Worm (Caenorhabditis elegans) whole organism, L4 larva: ENCODE measurements around the gene F26A10.2.
A peak's percentile ranks its signal among the peaks of the same experiment; 100 is the strongest.

Source experiments
- F37D6.2 ChIP-seq: sonication (generic microtip); optimal IDR thresholded peaks from 2 replicates; lab custom pipeline; 2016; ENCODE audit warnings: mild to moderate bottlenecking, missing genetic modification characterization, missing compliant biosample characterization
- F49E8.2 ChIP-seq: sonication (generic microtip); optimal IDR thresholded peaks from 2 replicates; lab custom pipeline; 2016; ENCODE audit warnings: missing compliant biosample characterization, mild to moderate bottlenecking, missing genetic modification characterization, borderline replicate concordance
- R02D3.7 ChIP-seq: fragments of 150-350 bp; sonication (generic microtip); optimal IDR thresholded peaks from 3 replicates; lab custom pipeline; 2014; ENCODE audit warnings: missing biosample characterization, missing genetic modification characterization
- Y48G9A.11 ChIP-seq: fragments of 200-800 bp; sonication (Bioruptor generic); IDR thresholded peaks from 2 replicates; pipeline ENCODE4 v1.3.6; 2022; ENCODE audit warnings: missing genetic modification reagents, missing genetic modification characterization, missing compliant biosample characterization
- Y5F2A.4 ChIP-seq: fragments of 200-800 bp; sonication (Bioruptor generic); optimal IDR thresholded peaks from 2 replicates; lab custom pipeline; 2018; ENCODE audit warnings: mild to moderate bottlenecking, missing genetic modification characterization, missing compliant biosample characterization
- ZK546.5 ChIP-seq, 2 experiments: sonication (generic microtip); optimal IDR thresholded peaks; 2 replicates each; lab custom pipeline; 2017; ENCODE audit warnings: missing biosample characterization in 2 of 2, missing genetic modification characterization in 2 of 2
- aha-1 ChIP-seq: fragments of 150-350 bp; peaks from one replicate; lab custom pipeline; 2014; ENCODE audit warnings: missing biosample characterization, missing genetic modification characterization
- arid-1 ChIP-seq: fragments of 200-800 bp; sonication (Bioruptor generic); conservative IDR thresholded peaks from 2 replicates; pipeline ENCODE4 v1.3.6; 2022; ENCODE audit warnings: missing genetic modification reagents, missing genetic modification characterization, missing compliant biosample characterization
- attf-4 ChIP-seq: sonication (generic microtip); optimal IDR thresholded peaks from 3 replicates; lab custom pipeline; 2017; ENCODE audit warnings: missing biosample characterization, missing genetic modification characterization
- ceh-28 ChIP-seq: fragments of 150-350 bp; optimal IDR thresholded peaks from 2 replicates; lab custom pipeline; 2014; ENCODE audit warnings: missing biosample characterization, missing genetic modification reagents, missing genetic modification characterization
- ceh-32 ChIP-seq: sonication (generic microtip); optimal IDR thresholded peaks from 2 replicates; lab custom pipeline; 2016; ENCODE audit warnings: mild to moderate bottlenecking, missing genetic modification characterization, missing compliant biosample characterization; ENCODE audit not compliant: poor library complexity
- ceh-82 ChIP-seq: sonication (generic microtip); optimal IDR thresholded peaks from 2 replicates; lab custom pipeline; 2017; ENCODE audit warnings: missing biosample characterization, missing genetic modification characterization
- cey-2 ChIP-seq: sonication (generic microtip); optimal IDR thresholded peaks from 3 replicates; lab custom pipeline; 2017; ENCODE audit warnings: missing genetic modification characterization, mild to moderate bottlenecking, missing compliant biosample characterization, antibody characterized with exemption, borderline replicate concordance; ENCODE audit not compliant: insufficient read depth
- daf-16 ChIP-seq, 3 experiments: sonication (generic microtip); optimal IDR thresholded peaks; 2 replicates each; lab custom pipeline; 2016 to 2017; ENCODE audit warnings: missing genetic modification characterization in 3 of 3, missing genetic modification reagents in 3 of 3, mild to moderate bottlenecking in 2 of 3, missing compliant biosample characterization in 2 of 3, missing biosample characterization in 1 of 3, moderate library complexity in 1 of 3
- daf-19 ChIP-seq: fragments of 200-800 bp; sonication (Bioruptor generic); conservative IDR thresholded peaks from 2 replicates; pipeline ENCODE4 v1.3.6; 2022; ENCODE audit warnings: missing genetic modification characterization, missing compliant biosample characterization
- dve-1 ChIP-seq: sonication (generic microtip); optimal IDR thresholded peaks from 2 replicates; lab custom pipeline; 2017; ENCODE audit warnings: antibody characterized with exemption, mild to moderate bottlenecking, missing genetic modification characterization, missing compliant biosample characterization; ENCODE audit not compliant: insufficient read depth
- egl-27 ChIP-seq: sonication (generic microtip); optimal IDR thresholded peaks from 3 replicates; lab custom pipeline; 2017; ENCODE audit warnings: missing biosample characterization, missing genetic modification reagents, missing genetic modification characterization
- egl-43 ChIP-seq: fragments of 200-800 bp; sonication (Bioruptor generic); IDR thresholded peaks from 2 replicates; pipeline ENCODE4 v1.3.6; 2022; ENCODE audit warnings: missing genetic modification reagents, missing genetic modification characterization, missing compliant biosample characterization
- hif-1 ChIP-seq, 2 experiments: sonication (generic microtip); optimal IDR thresholded peaks; 2 replicates each; lab custom pipeline; 2016 to 2017; ENCODE audit warnings: missing compliant biosample characterization in 2 of 2, missing genetic modification characterization in 2 of 2, missing genetic modification reagents in 2 of 2, missing genotype in 2 of 2, mild to moderate bottlenecking in 1 of 2
- hlh-11 ChIP-seq: fragments of 200-800 bp; sonication (Bioruptor generic); optimal IDR thresholded peaks from 2 replicates; lab custom pipeline; 2018; ENCODE audit warnings: mild to moderate bottlenecking, missing genetic modification characterization, missing compliant biosample characterization
- hlh-30 ChIP-seq: sonication (generic microtip); optimal IDR thresholded peaks from 2 replicates; lab custom pipeline; 2017; ENCODE audit warnings: antibody characterized with exemption, mild to moderate bottlenecking, missing genetic modification characterization, missing compliant biosample characterization; ENCODE audit not compliant: insufficient read depth
- lin-1 ChIP-seq: fragments of 200-800 bp; sonication (Bioruptor generic); IDR thresholded peaks from 2 replicates; pipeline ENCODE4 v1.3.6; 2022; ENCODE audit warnings: missing genetic modification reagents, missing genetic modification characterization, missing compliant biosample characterization
- lin-38 ChIP-seq: fragments of 200-800 bp; sonication (Bioruptor generic); IDR thresholded peaks from 2 replicates; pipeline ENCODE4 v1.3.6; 2022; ENCODE audit warnings: missing genetic modification reagents, missing genetic modification characterization, missing compliant biosample characterization
- lir-3 ChIP-seq: sonication (generic microtip); optimal IDR thresholded peaks from 2 replicates; lab custom pipeline; 2016; ENCODE audit warnings: mild to moderate bottlenecking, missing genetic modification characterization, missing compliant biosample characterization
- lsy-2 ChIP-seq, 2 experiments: fragments of 150-350 bp in 1 of 2; sonication (generic microtip) in 1 of 2; optimal IDR thresholded peaks; 2 replicates each; lab custom pipeline; 2014 to 2017; ENCODE audit warnings: missing biosample characterization in 2 of 2, missing genetic modification characterization in 2 of 2
- madf-9 ChIP-seq: fragments of 200-800 bp; sonication (Bioruptor generic); conservative IDR thresholded peaks from 2 replicates; pipeline ENCODE4 v1.3.6; 2022; ENCODE audit warnings: missing genetic modification reagents, missing genetic modification characterization, missing compliant biosample characterization
- mdl-1 ChIP-seq, 2 experiments: fragments of 150-350 bp in 1 of 2; sonication (generic microtip) in 1 of 2; optimal IDR thresholded peaks; 2 replicates each; lab custom pipeline; 2014 to 2017; ENCODE audit warnings: missing biosample characterization in 2 of 2, missing genetic modification characterization in 2 of 2
- mxl-2 ChIP-seq: fragments of 200-800 bp; sonication (Bioruptor generic); conservative IDR thresholded peaks from 2 replicates; pipeline ENCODE4 v1.3.6; 2022; ENCODE audit warnings: missing genetic modification reagents, missing genetic modification characterization, missing compliant biosample characterization
- nhr-11 ChIP-seq: fragments of 150-350 bp; optimal IDR thresholded peaks from 2 replicates; lab custom pipeline; 2014; ENCODE audit warnings: missing biosample characterization, missing genetic modification characterization
- nhr-111 ChIP-seq: fragments of 200-800 bp; sonication (Bioruptor generic); optimal IDR thresholded peaks from 2 replicates; lab custom pipeline; 2018; ENCODE audit warnings: mild to moderate bottlenecking, missing genetic modification characterization, missing compliant biosample characterization
- nhr-28 ChIP-seq: fragments of 150-350 bp; optimal IDR thresholded peaks from 2 replicates; lab custom pipeline; 2014; ENCODE audit warnings: missing biosample characterization, missing genetic modification characterization
- nhr-77 ChIP-seq: fragments of 150-350 bp; optimal IDR thresholded peaks from 2 replicates; lab custom pipeline; 2014; ENCODE audit warnings: missing biosample characterization, missing genetic modification characterization
- pha-4 ChIP-seq, 2 experiments: fragments of 150-350 bp in 1 of 2; fragments of 200-800 bp in 1 of 2; sonication (Bioruptor generic) in 1 of 2; IDR thresholded peaks in 1 of 2; optimal IDR thresholded peaks in 1 of 2; 2 replicates each; pipeline versions ENCODE4 v1.3.6 to Lab custom; 2014 to 2022; ENCODE audit warnings: missing genetic modification characterization in 2 of 2, missing genetic modification reagents in 2 of 2, missing biosample characterization in 1 of 2, missing compliant biosample characterization in 1 of 2
- pqm-1 ChIP-seq: sonication (generic microtip); optimal IDR thresholded peaks from 2 replicates; lab custom pipeline; 2017; ENCODE audit warnings: missing biosample characterization, missing genetic modification characterization
- rbr-2 ChIP-seq: sonication (generic microtip); optimal IDR thresholded peaks from 2 replicates; lab custom pipeline; 2016; ENCODE audit warnings: missing genotype, missing genetic modification characterization, missing compliant biosample characterization
- sdz-12 ChIP-seq: fragments of 200-800 bp; sonication (Bioruptor generic); optimal IDR thresholded peaks from 2 replicates; lab custom pipeline; 2018; ENCODE audit warnings: mild to moderate bottlenecking, missing genetic modification characterization, missing compliant biosample characterization
- set-16 ChIP-seq: fragments of 200-800 bp; sonication (Bioruptor generic); IDR thresholded peaks from 2 replicates; pipeline ENCODE4 v1.3.6; 2022; ENCODE audit warnings: missing genetic modification reagents, missing genetic modification characterization, missing compliant biosample characterization
- unc-39 ChIP-seq: sonication (generic microtip); optimal IDR thresholded peaks from 2 replicates; lab custom pipeline; 2017; ENCODE audit warnings: missing biosample characterization, missing genetic modification characterization
- unc-62 ChIP-seq, 3 experiments: fragments of 150-350 bp in 1 of 3; sonication (generic microtip); optimal IDR thresholded peaks in 2 of 3; peaks in 1 of 3; 1 replicate in 1 of 3; 2 replicates in 2 of 3; lab custom pipeline; 2014 to 2017; ENCODE audit warnings: missing biosample characterization in 3 of 3, missing genetic modification characterization in 3 of 3, missing genetic modification reagents in 3 of 3, missing genotype in 1 of 3
- zfp-2 ChIP-seq: sonication (generic microtip); optimal IDR thresholded peaks from 2 replicates; lab custom pipeline; 2016; ENCODE audit warnings: mild to moderate bottlenecking, missing genetic modification characterization, missing compliant biosample characterization
- zfp-3 ChIP-seq: fragments of 200-800 bp; sonication (Bioruptor generic); conservative IDR thresholded peaks from 2 replicates; pipeline ENCODE4 v1.3.6; 2022; ENCODE audit warnings: missing genetic modification reagents, missing genetic modification characterization, missing compliant biosample characterization

The F26A10.2 gene

ce11 chrX:7656875-7657274, 11.7 kb upstream of the F26A10.2 start, which contains the start of gene F27D9.12:
F27D9.12 (minus strand) TSS chrX:7656975.
- peak in 1 of 2 experiments; percentile 14 for TF ChIP-seq lsy-2 (tag; optimal IDR thresholded peaks at IDR 0.05; lab: Kevin White, UChicago)
- TF ChIP-seq lin-1 (GFP tag; lab: Robert Waterston, UW), result no peak

DNA sequence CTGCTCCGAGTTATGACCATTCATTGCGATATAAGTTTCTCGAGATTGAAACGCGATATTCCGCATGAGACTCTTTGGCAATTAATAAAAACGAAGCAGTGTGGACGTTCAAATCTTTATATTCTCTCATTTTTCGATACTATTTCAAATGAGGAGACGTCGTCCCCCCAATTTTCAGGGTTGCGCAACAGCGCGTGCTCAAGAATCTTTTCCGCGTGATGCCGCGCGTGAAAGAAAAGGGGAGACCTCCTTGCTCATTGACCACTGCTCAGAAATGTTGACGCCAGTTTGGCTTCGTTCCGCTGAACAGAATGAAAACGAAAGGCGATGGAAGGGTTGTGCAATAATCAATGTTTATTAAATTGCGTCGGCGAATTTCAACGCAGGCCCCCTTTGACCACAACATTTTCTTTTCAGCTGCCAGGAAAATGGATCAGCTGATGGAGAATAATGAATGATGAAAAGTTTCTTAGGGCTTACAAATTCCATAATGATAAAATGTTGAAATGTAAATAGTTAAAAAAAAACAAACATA, 10.3 kb upstream of the F26A10.2 start:
- no peak for TF ChIP-seq ZK546.5 (tag; optimal IDR thresholded peaks at IDR 0.05; lab: Kevin White, UChicago)
- TF ChIP-seq unc-62 (GFP tag; optimal IDR thresholded peaks at IDR 0.05 in 1 of 2; lab: Kevin White, UChicago), result no peak
- TF ChIP-seq unc-62 (tag; optimal IDR thresholded peaks at IDR 0.05; lab: Kevin White, UChicago), result no peak
- TF ChIP-seq zfp-3 (GFP tag; lab: Robert Waterston, UW), result no peak
- no peak for TF ChIP-seq Y5F2A.4 (GFP tag; lab: Kevin White, UChicago)
- TF ChIP-seq madf-9 (GFP tag; lab: Robert Waterston, UW), result no peak; the same call in 1 of the 2 replicates
- no peak for TF ChIP-seq unc-39 (tag; lab: Kevin White, UChicago)
- peak; percentile 75 for TF ChIP-seq hlh-30
- no peak for TF ChIP-seq F37D6.2 (tag; lab: Kevin White, UChicago)
- TF ChIP-seq Y48G9A.11 (GFP tag; lab: Robert Waterston, UW), result 0 out of 2 replicates have a peak, but pooled peaks have one; percentile 8
- TF ChIP-seq sdz-12 (GFP tag; lab: Kevin White, UChicago), result no peak
- TF ChIP-seq lin-38 (GFP tag; lab: Robert Waterston, UW), result no peak
- peak; percentile 18 to 39 for TF ChIP-seq mdl-1 (tag; optimal IDR thresholded peaks at IDR 0.05; lab: Kevin White, UChicago)
- TF ChIP-seq hif-1 (tag; optimal IDR thresholded peaks at IDR 0.05; lab: Kevin White, UChicago), result peak in 1 of 2 experiments; percentile 5

DNA sequence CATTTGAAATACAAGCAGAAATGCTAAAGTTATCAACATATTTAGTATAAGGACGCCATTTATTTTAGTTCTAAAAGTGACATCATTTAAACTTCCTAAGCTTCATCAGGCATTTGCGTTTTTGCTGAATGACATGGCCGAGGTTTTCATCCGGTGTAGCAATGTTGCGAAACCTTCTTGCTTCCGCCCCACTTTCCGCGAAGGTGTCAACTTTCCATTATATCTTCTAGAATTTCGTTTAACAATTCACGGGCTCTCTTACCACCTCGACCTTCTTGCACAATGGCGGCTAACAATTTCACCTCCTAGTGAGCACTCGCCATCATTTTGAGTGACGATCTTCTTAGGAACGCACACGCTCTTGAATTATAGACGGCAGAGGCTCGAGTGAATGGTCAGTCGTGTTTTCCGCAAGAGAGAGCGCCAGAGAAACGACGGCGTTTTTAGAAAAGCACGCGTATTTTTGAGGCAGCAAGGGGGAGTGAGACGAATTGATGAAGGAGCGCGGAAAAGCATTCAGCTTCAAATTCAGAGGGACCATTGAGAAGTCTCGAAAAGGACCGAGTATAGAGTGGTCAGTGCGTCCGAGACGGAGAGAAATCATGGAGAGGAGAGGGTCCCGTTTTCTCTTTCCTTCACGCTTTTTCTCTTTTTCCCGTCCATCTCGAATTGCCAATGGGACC, 8.6 kb upstream of the F26A10.2 start:
- TF ChIP-seq set-16 (GFP tag; lab: Robert Waterston, UW) (peak; percentile 20; the same call in 1 of the 2 replicates), hlh-11 (peak; percentile 12), egl-27 (tag; lab: Kevin White, UChicago) (no peak), mdl-1 (tag; optimal IDR thresholded peaks at IDR 0.05; lab: Kevin White, UChicago) (peak in 1 of 2 experiments; percentile 67), arid-1 (GFP tag; lab: Robert Waterston, UW) (no peak), hlh-30 (peak; percentile 37), hif-1 (tag; optimal IDR thresholded peaks at IDR 0.05; lab: Kevin White, UChicago) (peak in 1 of 2 experiments; percentile 51), rbr-2 (tag; lab: Kevin White, UChicago) (peak; percentile 27), egl-43 (0 out of 2 replicates have a peak, but pooled peaks have one; percentile 47), aha-1 (tag; lab: Kevin White, UChicago) (peak; percentile 9), R02D3.7 (tag; lab: Kevin White, UChicago) (no peak), F49E8.2 (no peak), nhr-11 (tag; lab: Kevin White, UChicago) (no peak), pqm-1 (tag; lab: Kevin White, UChicago) (no peak), nhr-111 (GFP tag; lab: Kevin White, UChicago) (no peak)

- TF ChIP-seq ceh-32 (no peak), nhr-77 (tag; lab: Kevin White, UChicago) (no peak), ceh-28 (no peak), R02D3.7 (tag; lab: Kevin White, UChicago) (no peak), mxl-2 (GFP tag; lab: Robert Waterston, UW) (no peak), zfp-2 (tag; lab: Kevin White, UChicago) (no peak), Y5F2A.4 (GFP tag; lab: Kevin White, UChicago) (no peak), dve-1 (peak; percentile 60), lir-3 (no peak), daf-16 (GFP tag; optimal IDR thresholded peaks at IDR 0.05; lab: Kevin White, UChicago) (no peak), daf-16 (tag; optimal IDR thresholded peaks at IDR 0.05; lab: Kevin White, UChicago) (peak; percentile 82), cey-2 (tag; lab: Kevin White, UChicago) (no peak), hlh-11 (peak; percentile 51), daf-19 (GFP tag; lab: Robert Waterston, UW) (no peak), nhr-28 (tag; lab: Kevin White, UChicago) (peak; percentile 32), egl-27 (tag; lab: Kevin White, UChicago) (no peak), attf-4 (tag; lab: Kevin White, UChicago) (no peak), ceh-82 (tag; lab: Kevin White, UChicago) (no peak), pha-4 (GFP tag; IDR thresholded peaks at IDR 0.05; lab: Robert Waterston, UW) (no peak), pha-4 (tag; optimal IDR thresholded peaks at IDR 0.05; lab: Kevin White, UChicago) (no peak)
Observed at ce11 chrX:7652308-7652707, 7.1 kb upstream of the F26A10.2 start.
